Comparison of ENCODE assay signal across 3 fruit fly cellular contexts in the genomic region with DNA sequence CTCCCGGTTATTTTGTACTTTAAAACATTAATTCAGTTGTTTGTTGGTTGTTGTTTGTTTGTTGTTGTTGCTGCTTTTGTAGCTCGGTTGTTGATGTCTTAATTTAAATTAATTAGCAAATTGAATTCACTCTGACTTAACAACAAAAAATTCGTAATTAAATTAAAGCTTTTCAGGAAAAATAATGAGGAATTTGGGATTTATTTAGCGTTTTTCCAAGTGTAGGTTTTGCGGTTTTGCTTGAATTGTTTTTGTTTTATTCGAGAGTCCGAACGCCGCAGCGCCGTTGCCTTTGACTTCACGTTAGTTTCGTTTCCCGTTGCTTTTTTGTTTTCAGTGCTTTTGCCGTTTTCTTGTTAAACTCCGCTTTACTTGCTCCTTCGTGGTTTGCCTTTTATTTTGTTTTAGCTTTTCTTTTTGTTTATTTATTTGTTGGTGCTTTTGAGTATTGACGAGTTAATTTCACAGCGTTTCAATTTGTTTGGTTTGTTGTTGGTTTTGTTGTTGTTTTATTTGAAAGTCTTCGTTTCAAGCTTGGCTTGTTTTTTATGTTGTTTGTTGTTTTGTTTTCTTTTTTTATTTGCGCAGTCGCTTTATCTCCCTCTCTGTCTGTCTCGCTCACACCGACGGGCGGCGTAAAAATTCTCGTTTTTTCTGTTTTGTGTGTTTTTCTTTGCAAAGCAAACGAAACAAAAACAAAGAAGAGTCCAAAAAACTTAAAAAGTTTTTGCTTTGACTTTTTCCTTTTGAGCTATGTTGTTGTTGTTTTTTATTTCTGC.
A peak's percentile ranks its signal among the peaks of the same experiment; 100 is the strongest.
TF ChIP-seq lines count a peak whose summit lies in the region.

No protein-coding gene starts in this region.

TF ChIP-seq in whole organism, embryonic, 481 proteins besides CTCF, POLR2A, EP300 and RAD21 (continued from another document and continues in another):
- no peak for TF ChIP-seq lov (optimal IDR thresholded peaks at IDR 0.05; lab: Kevin White, UChicago)
- TF ChIP-seq lov (GFP tag; IDR thresholded peaks at IDR 0.05; lab: Robert Waterston, UW) = no peak
- TF ChIP-seq cato (GFP tag; optimal IDR thresholded peaks at IDR 0.05; lab: Kevin White, UChicago; ENCODE audit: borderline replicate concordance) = no peak
- TF ChIP-seq pros (GFP tag; optimal IDR thresholded peaks at IDR 0.05; lab: Kevin White, UChicago) = peak; percentile 5
- TF ChIP-seq vnd (GFP tag; IDR thresholded peaks at IDR 0.05; lab: Robert Waterston, UW; ENCODE audit: partially characterized antibody) = no peak
- TF ChIP-seq CG7786 (GFP tag; optimal IDR thresholded peaks at IDR 0.05; lab: Kevin White, UChicago) = no peak
- TF ChIP-seq Taf1 (GFP tag; IDR thresholded peaks at IDR 0.05; lab: Robert Waterston, UW) = no peak
- TF ChIP-seq slp2 (GFP tag; optimal IDR thresholded peaks at IDR 0.05; lab: Kevin White, UChicago) = no peak
- no peak for TF ChIP-seq CG10959 (GFP tag; IDR thresholded peaks at IDR 0.05; lab: Robert Waterston, UW)
- TF ChIP-seq insv (GFP tag; optimal IDR thresholded peaks at IDR 0.05; lab: Kevin White, UChicago) = no peak
- no peak for TF ChIP-seq lab (GFP tag; optimal IDR thresholded peaks at IDR 0.05; lab: Kevin White, UChicago)
- no peak for TF ChIP-seq Bdp1 (GFP tag; optimal IDR thresholded peaks at IDR 0.05; lab: Kevin White, UChicago)
- TF ChIP-seq fu2 (GFP tag; optimal IDR thresholded peaks at IDR 0.05; lab: Kevin White, UChicago) = no peak
- no peak for TF ChIP-seq ase (GFP tag; IDR thresholded peaks at IDR 0.05; lab: Robert Waterston, UW)
- no peak for TF ChIP-seq so (GFP tag; IDR thresholded peaks at IDR 0.05; lab: Robert Waterston, UW)
- no peak for TF ChIP-seq slou (GFP tag; optimal IDR thresholded peaks at IDR 0.05; lab: Kevin White, UChicago)
- no peak for TF ChIP-seq knrl (GFP tag; IDR thresholded peaks at IDR 0.05; lab: Robert Waterston, UW; ENCODE audit: partially characterized antibody)
- TF ChIP-seq CG16813 (GFP tag; IDR thresholded peaks at IDR 0.05; lab: Robert Waterston, UW; ENCODE audit: partially characterized antibody) = no peak
- TF ChIP-seq CG12219 (GFP tag; optimal IDR thresholded peaks at IDR 0.05; lab: Kevin White, UChicago) = no peak
- peak; percentile 24 for TF ChIP-seq pnt (GFP tag; optimal IDR thresholded peaks at IDR 0.05; lab: Kevin White, UChicago)
- no peak for TF ChIP-seq HmgD (GFP tag; optimal IDR thresholded peaks at IDR 0.05; lab: Kevin White, UChicago)
- no peak for TF ChIP-seq Hr78 (GFP tag; optimal IDR thresholded peaks at IDR 0.05; lab: Kevin White, UChicago)
- no peak for TF ChIP-seq CG10209 (GFP tag; optimal IDR thresholded peaks at IDR 0.05; lab: Kevin White, UChicago)
- peak; percentile 60 for TF ChIP-seq CG15269 (tag; optimal IDR thresholded peaks at IDR 0.05; lab: Kevin White, UChicago)
- TF ChIP-seq Mrtf (GFP tag; IDR thresholded peaks at IDR 0.05; lab: Robert Waterston, UW) = no peak
- TF ChIP-seq CG34422 (GFP tag; IDR thresholded peaks at IDR 0.05; lab: Robert Waterston, UW) = no peak
- TF ChIP-seq pho (GFP tag; optimal IDR thresholded peaks at IDR 0.05; lab: Kevin White, UChicago) = peak; percentile 16
- no peak for TF ChIP-seq toy (GFP tag; IDR thresholded peaks at IDR 0.05; lab: Robert Waterston, UW)
- TF ChIP-seq CG14014 (GFP tag; IDR thresholded peaks at IDR 0.05; lab: Robert Waterston, UW) = peak; percentile 54; the same call in 1 of the 2 replicates
- TF ChIP-seq Rx (GFP tag; IDR thresholded peaks at IDR 0.05; lab: Robert Waterston, UW) = no peak
- TF ChIP-seq Blimp-1 (GFP tag; optimal IDR thresholded peaks at IDR 0.05; lab: Kevin White, UChicago) = no peak
- no peak for TF ChIP-seq MESR4 (GFP tag; optimal IDR thresholded peaks at IDR 0.05; lab: Kevin White, UChicago)
- TF ChIP-seq unc-4 (GFP tag; IDR thresholded peaks at IDR 0.05; lab: Robert Waterston, UW; ENCODE audit: partially characterized antibody) = no peak
- no peak for TF ChIP-seq stwl (tag; optimal IDR thresholded peaks at IDR 0.05; lab: Kevin White, UChicago)
- no peak for TF ChIP-seq esg (GFP tag; conservative IDR thresholded peaks at IDR 0.05; lab: Robert Waterston, UW)
- TF ChIP-seq CG12104 (GFP tag; optimal IDR thresholded peaks at IDR 0.05; lab: Kevin White, UChicago) = peak; percentile 19
- TF ChIP-seq rib (GFP tag; IDR thresholded peaks at IDR 0.05; lab: Robert Waterston, UW) = no peak
- TF ChIP-seq Six4 (GFP tag; optimal IDR thresholded peaks at IDR 0.05; lab: Kevin White, UChicago) = no peak
- TF ChIP-seq jing (GFP tag; optimal IDR thresholded peaks at IDR 0.05; lab: Kevin White, UChicago) = no peak
- peak; percentile 55 for TF ChIP-seq ewg (GFP tag; optimal IDR thresholded peaks at IDR 0.05; lab: Kevin White, UChicago)
- TF ChIP-seq CG11696 (GFP tag; IDR thresholded peaks at IDR 0.05; lab: Robert Waterston, UW) = no peak
- no peak for TF ChIP-seq Opbp (GFP tag; IDR thresholded peaks at IDR 0.05; lab: Robert Waterston, UW; ENCODE audit: partially characterized antibody)

TF ChIP-seq in whole organism, prepupa, 60 proteins besides CTCF, POLR2A, EP300 and RAD21 (continued from another document):
- TF ChIP-seq Lpt (GFP tag; optimal IDR thresholded peaks at IDR 0.05; lab: Kevin White, UChicago) (peak; percentile 87), CG6163 (GFP tag; IDR thresholded peaks at IDR 0.05; lab: Robert Waterston, UW) (peak; percentile 97), CG6276 (GFP tag; optimal IDR thresholded peaks at IDR 0.05; lab: Kevin White, UChicago) (peak; percentile 99), CG8119 (GFP tag; IDR thresholded peaks at IDR 0.05; lab: Robert Waterston, UW) (peak; percentile 96), Sox14 (GFP tag; optimal IDR thresholded peaks at IDR 0.05; lab: Kevin White, UChicago) (peak; percentile 57), vri (GFP tag; optimal IDR thresholded peaks at IDR 0.05; lab: Kevin White, UChicago) (no peak), Hr38 (GFP tag; optimal IDR thresholded peaks at IDR 0.05; lab: Kevin White, UChicago) (peak; percentile 16), achi (GFP tag; optimal IDR thresholded peaks at IDR 0.05; lab: Kevin White, UChicago) (peak; percentile 51), svp (GFP tag; lab: Kevin White, UChicago) (no peak), Hr4 (GFP tag; optimal IDR thresholded peaks at IDR 0.05; lab: Kevin White, UChicago) (peak; percentile 55), net (GFP tag; optimal IDR thresholded peaks at IDR 0.05; lab: Kevin White, UChicago) (peak; percentile 92), Sox15 (GFP tag; optimal IDR thresholded peaks at IDR 0.05; lab: Kevin White, UChicago) (no peak), Smox (GFP tag; optimal IDR thresholded peaks at IDR 0.05; lab: Kevin White, UChicago) (no peak), ss (GFP tag; optimal IDR thresholded peaks at IDR 0.05; lab: Kevin White, UChicago) (peak; percentile 99), CG34406 (GFP tag; optimal IDR thresholded peaks at IDR 0.05; lab: Kevin White, UChicago) (peak; percentile 79), CG6792 (GFP tag; optimal IDR thresholded peaks at IDR 0.05; lab: Kevin White, UChicago) (no peak), CG11762 (GFP tag; optimal IDR thresholded peaks at IDR 0.05; lab: Kevin White, UChicago; ENCODE audit: insufficient read depth) (peak; percentile 24), Eip93F (GFP tag; optimal IDR thresholded peaks at IDR 0.05; lab: Kevin White, UChicago) (peak; percentile 7), lz (GFP tag; optimal IDR thresholded peaks at IDR 0.05; lab: Kevin White, UChicago) (no peak), CG7368 (GFP tag; optimal IDR thresholded peaks at IDR 0.05; lab: Kevin White, UChicago) (peak; percentile 78), fkh (GFP tag; optimal IDR thresholded peaks at IDR 0.05; lab: Kevin White, UChicago) (peak; percentile 71), dac (GFP tag; optimal IDR thresholded peaks at IDR 0.05; lab: Kevin White, UChicago) (peak; percentile 94), Ets21C (GFP tag; optimal IDR thresholded peaks at IDR 0.05; lab: Kevin White, UChicago) (no peak), pdm3 (GFP tag; optimal IDR thresholded peaks at IDR 0.05; lab: Kevin White, UChicago) (peak; percentile 69), Ets96B (tag; optimal IDR thresholded peaks at IDR 0.05; lab: Kevin White, UChicago) (peak; percentile 93), Sox102F (GFP tag; optimal IDR thresholded peaks at IDR 0.05; lab: Kevin White, UChicago) (peak; percentile 56), CG10669 (GFP tag; optimal IDR thresholded peaks at IDR 0.05; lab: Kevin White, UChicago) (peak; percentile 92), Hr39 (GFP tag; optimal IDR thresholded peaks at IDR 0.05; lab: Kevin White, UChicago) (no peak), CG16779 (tag; optimal IDR thresholded peaks at IDR 0.05; lab: Kevin White, UChicago) (peak; percentile 98), acj6 (GFP tag; optimal IDR thresholded peaks at IDR 0.05; lab: Kevin White, UChicago) (peak; percentile 13), Eip75B (GFP tag; optimal IDR thresholded peaks at IDR 0.05; lab: Kevin White, UChicago) (peak; percentile 10), CG10631 (GFP tag; optimal IDR thresholded peaks at IDR 0.05; lab: Kevin White, UChicago) (peak; percentile 34), CG15336 (GFP tag; IDR thresholded peaks at IDR 0.05; lab: Robert Waterston, UW) (peak; percentile 91), spab (GFP tag; optimal IDR thresholded peaks at IDR 0.05; lab: Kevin White, UChicago) (peak; percentile 96), CG11294 (GFP tag; IDR thresholded peaks at IDR 0.05; lab: Robert Waterston, UW) (peak; percentile 59; the same call in 1 of the 2 replicates), CG3919 (GFP tag; optimal IDR thresholded peaks at IDR 0.05; lab: Kevin White, UChicago) (peak; percentile 62), Blimp-1 (GFP tag; optimal IDR thresholded peaks at IDR 0.05; lab: Kevin White, UChicago) (peak; percentile 45), CG6808 (GFP tag; optimal IDR thresholded peaks at IDR 0.05; lab: Kevin White, UChicago) (peak; percentile 98)

TF ChIP-seq in whole organism, pupa, 21 proteins besides CTCF, POLR2A, EP300 and RAD21 (continued from another document):
- peak; percentile 43 for TF ChIP-seq D1 (tag; optimal IDR thresholded peaks at IDR 0.05; lab: Kevin White, UChicago)
